Worm (Caenorhabditis elegans): ENCODE measurements around the gene C32D5.10.

The C32D5.10 gene

DNA sequence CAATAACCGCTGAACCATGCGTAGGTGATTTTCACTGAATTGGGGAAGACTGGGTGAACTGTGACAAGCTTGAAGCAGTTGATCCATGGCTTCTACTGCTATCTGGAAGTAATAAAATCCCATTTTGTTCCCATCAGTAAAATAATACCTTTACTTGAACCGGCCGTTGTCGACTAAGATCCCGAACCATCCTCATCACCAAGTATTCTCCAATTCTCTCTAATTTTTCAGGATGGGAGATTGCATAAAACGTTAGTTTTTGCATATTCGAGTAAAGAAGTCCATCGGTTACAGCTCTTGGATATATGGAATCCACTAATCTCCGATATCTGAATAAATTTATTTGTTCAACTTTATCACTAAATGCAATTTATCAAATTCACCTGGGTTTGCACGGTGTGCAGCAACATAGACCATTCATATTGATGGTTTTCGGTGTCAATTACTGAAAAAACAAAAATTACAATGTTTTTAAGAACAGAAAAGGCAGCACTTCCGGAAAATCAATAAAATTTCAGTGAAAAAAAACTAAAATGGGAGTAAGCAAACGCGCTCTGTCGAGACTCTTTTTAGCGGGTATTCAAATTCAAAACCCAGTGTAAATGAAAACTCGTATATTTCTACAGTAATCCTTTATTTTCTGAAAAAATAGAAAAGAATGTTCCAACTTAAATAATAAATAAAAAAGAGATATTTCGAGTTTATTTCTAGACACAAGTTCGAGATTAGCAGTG is 31.0 kb downstream of the C32D5.10 start, which contains the start of gene efr-3:
Gene efr-3 (minus strand): TSS at position 505 of the 734 bp plus-strand sequence.
- no peak for TF ChIP-seq ceh-9 (tag; optimal IDR thresholded peaks at IDR 0.05)
- peak; percentile 62 for TF ChIP-seq lin-15B (tag; optimal IDR thresholded peaks at IDR 0.05)
- TF ChIP-seq ceh-28 (tag; optimal IDR thresholded peaks at IDR 0.05), result peak; percentile 79
- no peak for TF ChIP-seq snpc-4 (tag; optimal IDR thresholded peaks at IDR 0.05)
- no peak for TF ChIP-seq fkh-2 (tag; optimal IDR thresholded peaks at IDR 0.05)
- peak; percentile 71 for TF ChIP-seq pha-4 (tag; optimal IDR thresholded peaks at IDR 0.05)
- TF ChIP-seq nhr-23 (tag; optimal IDR thresholded peaks at IDR 0.05), result peak; percentile 44
- peak; percentile 63 for TF ChIP-seq nfya-1 (tag; optimal IDR thresholded peaks at IDR 0.05; ENCODE audit: insufficient read depth)
- no peak for TF ChIP-seq tbx-2 (tag; optimal IDR thresholded peaks at IDR 0.05)
- TF ChIP-seq pqm-1 (tag; optimal IDR thresholded peaks at IDR 0.05), result peak; percentile 44

DNA sequence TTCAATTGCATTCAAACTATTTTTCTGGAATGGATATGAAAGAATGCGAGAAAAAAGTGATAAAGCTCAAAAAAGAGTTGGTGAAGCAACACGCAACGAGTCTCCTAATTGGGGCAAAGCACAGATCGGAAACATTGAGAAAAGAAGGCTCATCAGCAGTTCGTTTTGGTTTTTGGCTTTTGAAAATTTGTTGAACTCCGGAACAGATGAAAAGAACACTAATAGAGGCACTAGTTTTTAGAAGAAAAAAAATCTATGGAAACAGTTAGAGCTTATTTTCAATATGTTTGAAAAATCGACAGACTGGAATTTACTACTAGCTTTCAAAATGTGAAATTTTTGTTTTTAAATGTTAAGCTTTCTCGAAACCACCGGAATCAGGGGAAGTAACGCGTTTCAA is 39.9 kb downstream of the C32D5.10 start:
- no peak for TF ChIP-seq zag-1 (tag; optimal IDR thresholded peaks at IDR 0.05)
- no peak for TF ChIP-seq ztf-11 (tag; optimal IDR thresholded peaks at IDR 0.05)

DNA sequence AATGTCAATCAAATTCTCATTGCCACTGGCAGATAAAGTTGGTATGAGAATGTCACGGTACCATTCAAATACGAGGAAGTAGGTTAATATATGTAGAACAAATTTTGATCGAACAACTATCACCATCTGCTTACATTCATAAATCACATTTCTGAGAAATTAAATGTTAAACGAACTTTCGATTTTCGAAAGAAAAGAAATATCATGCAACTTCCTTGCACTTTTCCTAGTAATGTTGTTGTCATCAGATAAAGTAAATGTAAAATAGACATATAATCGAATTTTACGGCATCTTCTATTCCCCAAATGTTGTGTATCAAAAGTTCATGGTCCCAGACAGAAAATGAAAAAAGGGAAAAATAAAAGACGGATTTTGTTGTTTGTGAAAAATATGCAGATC is 40.3 kb downstream of the C32D5.10 start:
- TF ChIP-seq nhr-11 (tag; optimal IDR thresholded peaks at IDR 0.05) (no peak), fkh-10 (GFP tag; optimal IDR thresholded peaks at IDR 0.05) (peak; percentile 27)

DNA sequence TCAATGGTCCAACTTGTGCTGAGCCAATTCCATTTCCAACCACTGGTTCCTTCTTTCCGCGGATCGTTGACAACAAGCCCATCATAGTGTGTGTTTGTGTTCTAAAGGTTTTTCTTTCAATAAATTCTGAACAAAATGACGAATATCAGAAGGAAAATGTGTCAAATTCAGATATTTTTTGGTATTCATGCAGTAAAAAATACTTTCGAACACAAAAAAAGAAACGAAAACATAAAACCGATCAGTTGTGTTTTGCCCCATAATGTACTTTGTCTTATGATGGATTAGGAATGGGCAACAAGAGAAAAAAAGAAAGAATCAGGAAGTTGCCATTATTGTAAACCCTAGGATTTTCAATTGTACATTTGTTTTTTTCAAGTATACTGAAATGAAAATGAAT is 42.6 kb downstream of the C32D5.10 start, which contains the start of gene glb-10:
Gene glb-10 (minus strand): TSS at position 101 of the 400 bp plus-strand sequence.
- TF ChIP-seq lin-39 (tag; optimal IDR thresholded peaks at IDR 0.05), result no peak
- TF ChIP-seq unc-39 (tag; optimal IDR thresholded peaks at IDR 0.05), result no peak
- TF ChIP-seq ceh-82 (tag; optimal IDR thresholded peaks at IDR 0.05), result no peak
- no peak for TF ChIP-seq elt-2 (tag; optimal IDR thresholded peaks at IDR 0.05)
- no peak for TF ChIP-seq ceh-28 (tag; optimal IDR thresholded peaks at IDR 0.05)
- TF ChIP-seq ceh-16 (tag; optimal IDR thresholded peaks at IDR 0.05), result no peak
- no peak for TF ChIP-seq nhr-28 (tag; optimal IDR thresholded peaks at IDR 0.05)
- TF ChIP-seq fkh-2 (tag; optimal IDR thresholded peaks at IDR 0.05), result no peak
- TF ChIP-seq mdl-1 (tag; optimal IDR thresholded peaks at IDR 0.05), result no peak
- no peak for TF ChIP-seq snpc-4 (tag; optimal IDR thresholded peaks at IDR 0.05)
- TF ChIP-seq elt-1 (tag; optimal IDR thresholded peaks at IDR 0.05), result no peak
- no peak for TF ChIP-seq aly-2 (tag; optimal IDR thresholded peaks at IDR 0.05)
- no peak for TF ChIP-seq nhr-237 (tag; optimal IDR thresholded peaks at IDR 0.05)
- no peak for TF ChIP-seq nhr-12 (tag; optimal IDR thresholded peaks at IDR 0.05)

DNA sequence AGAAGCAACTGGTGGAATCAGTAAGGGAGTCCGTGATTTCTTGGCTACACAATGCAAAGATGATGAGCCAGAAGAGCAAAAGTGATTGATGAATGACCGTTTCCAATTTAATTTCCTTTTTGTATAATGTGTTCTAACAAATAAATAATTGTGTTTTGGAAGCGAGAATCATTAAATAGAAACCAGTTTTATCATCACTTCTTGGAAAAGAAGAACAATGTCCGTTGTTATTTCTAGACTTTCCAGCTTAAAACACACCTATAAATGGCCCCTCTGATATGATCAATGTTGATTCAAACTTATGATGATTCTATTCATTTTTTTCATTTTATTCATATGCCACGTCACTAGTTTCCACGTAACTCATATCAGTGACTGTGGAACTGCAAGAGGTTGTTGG is 45.7 kb downstream of the C32D5.10 start, which contains the start of gene C29F5.8:
Gene C29F5.8 (plus strand): TSS at position 301 of the 400 bp plus-strand sequence.
- no peak for TF ChIP-seq eor-1 (tag; optimal IDR thresholded peaks at IDR 0.05)
- TF ChIP-seq nhr-77 (tag; optimal IDR thresholded peaks at IDR 0.05), result no peak
- TF ChIP-seq nhr-12 (tag; optimal IDR thresholded peaks at IDR 0.05), result no peak
- TF ChIP-seq daf-12 (tag; optimal IDR thresholded peaks at IDR 0.05), result no peak
- no peak for TF ChIP-seq skn-1 (tag; optimal IDR thresholded peaks at IDR 0.05)
- no peak for TF ChIP-seq nhr-23 (tag; optimal IDR thresholded peaks at IDR 0.05)
- TF ChIP-seq fkh-10 (GFP tag; optimal IDR thresholded peaks at IDR 0.05), result no peak
- TF ChIP-seq ama-1 (optimal IDR thresholded peaks at IDR 0.05), result no peak
- TF ChIP-seq mml-1 (tag; optimal IDR thresholded peaks at IDR 0.05), result no peak
- TF ChIP-seq sea-2 (GFP tag; optimal IDR thresholded peaks at IDR 0.05), result no peak
- TF ChIP-seq nhr-25 (tag; optimal IDR thresholded peaks at IDR 0.05), result no peak
- TF ChIP-seq nhr-11 (tag; optimal IDR thresholded peaks at IDR 0.05), result no peak
- TF ChIP-seq lsy-12 (tag; optimal IDR thresholded peaks at IDR 0.05), result no peak
- TF ChIP-seq ceh-16 (tag; optimal IDR thresholded peaks at IDR 0.05), result no peak
- TF ChIP-seq elt-2 (tag; optimal IDR thresholded peaks at IDR 0.05), result no peak
- no peak for TF ChIP-seq unc-39 (tag; optimal IDR thresholded peaks at IDR 0.05)
- no peak for TF ChIP-seq lin-39 (tag; optimal IDR thresholded peaks at IDR 0.05)
- no peak for TF ChIP-seq fkh-2 (tag; optimal IDR thresholded peaks at IDR 0.05)
- TF ChIP-seq ceh-82 (tag; optimal IDR thresholded peaks at IDR 0.05), result no peak
